Worm (Caenorhabditis elegans): ENCODE data around the gene Y45F10C.2.

DNA sequence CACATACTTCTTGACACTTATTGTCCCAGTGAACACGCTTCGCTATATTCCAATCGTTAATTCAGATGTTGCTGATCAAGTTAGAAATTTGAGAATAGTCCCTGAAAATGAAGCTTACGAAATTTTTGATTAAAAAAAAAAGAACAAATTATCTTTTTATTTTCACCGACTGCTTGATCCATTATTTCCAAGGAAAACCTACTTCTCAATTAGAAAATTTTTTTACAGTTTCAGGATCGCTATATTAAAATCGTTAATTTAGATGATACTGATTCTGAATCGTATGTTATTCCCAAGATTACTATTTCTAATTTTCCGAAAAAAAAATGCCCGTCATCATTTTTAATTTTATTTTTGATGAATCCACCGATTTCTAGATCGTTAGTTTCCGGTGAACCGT lies 36.1 kb upstream of the Y45F10C.2 start, which contains the start of gene T23G4.127:
- TF ChIP-seq nhr-23 (tag; optimal IDR thresholded peaks at IDR 0.05): no peak
- no peak for TF ChIP-seq unc-62 (GFP tag; optimal IDR thresholded peaks at IDR 0.05)
- TF ChIP-seq nhr-10 (tag; optimal IDR thresholded peaks at IDR 0.05): no peak
- no peak for TF ChIP-seq nhr-237 (tag; optimal IDR thresholded peaks at IDR 0.05)
- no peak for TF ChIP-seq unc-55 (GFP tag; optimal IDR thresholded peaks at IDR 0.05)
- TF ChIP-seq ama-1 (optimal IDR thresholded peaks at IDR 0.05): no peak
- TF ChIP-seq ceh-82 (tag; optimal IDR thresholded peaks at IDR 0.05): no peak
- no peak for TF ChIP-seq ztf-11 (tag; optimal IDR thresholded peaks at IDR 0.05)
- TF ChIP-seq lin-39 (tag; optimal IDR thresholded peaks at IDR 0.05): no peak
- no peak for TF ChIP-seq Y55F3AM.14 (GFP tag; optimal IDR thresholded peaks at IDR 0.05)
- no peak for TF ChIP-seq fos-1 (tag; optimal IDR thresholded peaks at IDR 0.05)
- no peak for TF ChIP-seq mdl-1 (tag; optimal IDR thresholded peaks at IDR 0.05)
- no peak for TF ChIP-seq alr-1 (tag; optimal IDR thresholded peaks at IDR 0.05)
